Fruit fly (Drosophila melanogaster): ENCODE data around the gene Ip259.

Gene Ip259

dm6 chr2L:10413251-10414127, 5.3 kb downstream of the Ip259 start, which contains the start of the genes CG5355 and Klp31E (continued):
- TF ChIP-seq croc (GFP tag; conservative IDR thresholded peaks at IDR 0.05) (peak; percentile 38), CG11696 (GFP tag; IDR thresholded peaks at IDR 0.05) (peak; percentile 61; the same call in 1 of the 2 replicates), lola (GFP tag; optimal IDR thresholded peaks at IDR 0.05) (peak in 1 of 3 experiments; percentile 82), dmrt11E (tag; optimal IDR thresholded peaks at IDR 0.05) (peak; percentile 80), Med (GFP tag) (peak; percentile 84), tio (GFP tag; optimal IDR thresholded peaks at IDR 0.05) (no peak), Dbx (GFP tag; IDR thresholded peaks at IDR 0.05) (peak; percentile 58; the same call in 1 of the 3 replicates), stwl (tag; optimal IDR thresholded peaks at IDR 0.05) (peak; percentile 3), MESR4 (GFP tag; optimal IDR thresholded peaks at IDR 0.05) (peak; percentile 53), Hey (tag; optimal IDR thresholded peaks at IDR 0.05) (no peak), toy (GFP tag; IDR thresholded peaks at IDR 0.05) (no peak), Kr (GFP tag; optimal IDR thresholded peaks at IDR 0.05) (no peak), CG30020 (tag; optimal IDR thresholded peaks at IDR 0.05) (peak; percentile 95), knrl (GFP tag; IDR thresholded peaks at IDR 0.05; ENCODE audit: partially characterized antibody) (peak; percentile 67; the same call in 2 of the 3 replicates), CG15073 (GFP tag; optimal IDR thresholded peaks at IDR 0.05) (no peak), chif (GFP tag; optimal IDR thresholded peaks at IDR 0.05) (peak; percentile 7 to 41), mld (GFP tag; IDR thresholded peaks at IDR 0.05; ENCODE audit: partially characterized antibody) (peak; percentile 46; the same call in 1 of the 3 replicates), Ssrp (tag; optimal IDR thresholded peaks at IDR 0.05) (peak; percentile 77), Usf (GFP tag; optimal IDR thresholded peaks at IDR 0.05) (peak; percentile 71), eyg (GFP tag; optimal IDR thresholded peaks at IDR 0.05) (no peak), Meics (GFP tag; optimal IDR thresholded peaks at IDR 0.05) (peak; percentile 80), kah (GFP tag; optimal IDR thresholded peaks at IDR 0.05) (no peak), trem (tag; optimal IDR thresholded peaks at IDR 0.05) (peak; percentile 39), so (GFP tag; IDR thresholded peaks at IDR 0.05) (peak; percentile 70; the same call in 1 of the 3 replicates), CG3847 (GFP tag; IDR thresholded peaks at IDR 0.05) (no peak; the same call in 1 of the 2 replicates), sc (optimal IDR thresholded peaks at IDR 0.05) (no peak), sc (GFP tag; optimal IDR thresholded peaks at IDR 0.05) (peak; percentile 67), CG18476 (GFP tag; optimal IDR thresholded peaks at IDR 0.05) (peak; percentile 33), otp (GFP tag; IDR thresholded peaks at IDR 0.05) (no peak), CG15011 (GFP tag; optimal IDR thresholded peaks at IDR 0.05) (no peak), BEAF-32 (GFP tag; optimal IDR thresholded peaks at IDR 0.05) (peak; percentile 67), CG13287 (GFP tag; IDR thresholded peaks at IDR 0.05; ENCODE audit: partially characterized antibody) (peak; percentile 75), CG8944 (GFP tag; optimal IDR thresholded peaks at IDR 0.05) (peak; percentile 41), hbn (GFP tag; IDR thresholded peaks at IDR 0.05; ENCODE audit: partially characterized antibody) (peak; percentile 80), Dip3 (GFP tag; optimal IDR thresholded peaks at IDR 0.05) (peak; percentile 46), bcd (GFP tag; optimal IDR thresholded peaks at IDR 0.05) (peak; percentile 72), Pdp1 (GFP tag; optimal IDR thresholded peaks at IDR 0.05) (peak in 1 of 2 experiments; percentile 62), org-1 (GFP tag; optimal IDR thresholded peaks at IDR 0.05) (no peak), Hr39 (optimal IDR thresholded peaks at IDR 0.05) (no peak), Dek (tag; optimal IDR thresholded peaks at IDR 0.05) (no peak), Sin3A (optimal IDR thresholded peaks at IDR 0.05) (no peak), CG6683 (GFP tag; optimal IDR thresholded peaks at IDR 0.05) (no peak), Atf-2 (GFP tag; optimal IDR thresholded peaks at IDR 0.05) (peak; percentile 45), CG9876 (GFP tag; optimal IDR thresholded peaks at IDR 0.05) (no peak), CG10565 (GFP tag; optimal IDR thresholded peaks at IDR 0.05) (no peak), crol (GFP tag; IDR thresholded peaks at IDR 0.05) (no peak), CG3407 (GFP tag; optimal IDR thresholded peaks at IDR 0.05) (no peak), CG9797 (GFP tag; optimal IDR thresholded peaks at IDR 0.05) (peak; percentile 34), CG1792 (GFP tag; optimal IDR thresholded peaks at IDR 0.05) (peak; percentile 42)
